Worm (Caenorhabditis elegans) whole organism, L3 larva: Measurements from ENCODE around the gene cpi-1.

Experiments
- R02D3.7 ChIP-seq: fragments of 150-350 bp; optimal IDR thresholded peaks from 2 replicates; lab custom pipeline; 2014; ENCODE audit warnings: missing biosample characterization, missing genetic modification characterization
- ZK546.5 ChIP-seq: sonication (generic microtip); optimal IDR thresholded peaks from 2 replicates; lab custom pipeline; 2017; ENCODE audit warnings: missing biosample characterization, missing genetic modification characterization
- aly-2 ChIP-seq: fragments of 150-350 bp; optimal IDR thresholded peaks from 2 replicates; lab custom pipeline; 2014; ENCODE audit warnings: missing biosample characterization, missing genetic modification characterization
- ama-1 ChIP-seq: fragments of 150-350 bp; optimal IDR thresholded peaks from 2 replicates; lab custom pipeline; 2018
- ceh-16 ChIP-seq: sonication (generic microtip); optimal IDR thresholded peaks from 2 replicates; lab custom pipeline; 2017; ENCODE audit warnings: missing biosample characterization, missing genetic modification characterization
- ceh-28 ChIP-seq: fragments of 150-350 bp; optimal IDR thresholded peaks from 2 replicates; lab custom pipeline; 2014; ENCODE audit warnings: missing biosample characterization, missing genetic modification reagents, missing genetic modification characterization
- ceh-82 ChIP-seq: fragments of 150-350 bp; optimal IDR thresholded peaks from 2 replicates; lab custom pipeline; 2014; ENCODE audit warnings: missing biosample characterization, missing genetic modification characterization
- ceh-9 ChIP-seq: sonication (generic microtip); optimal IDR thresholded peaks from 2 replicates; lab custom pipeline; 2018; ENCODE audit warnings: missing biosample characterization, missing genetic modification characterization
- daf-12 ChIP-seq: fragments of 150-350 bp; optimal IDR thresholded peaks from 2 replicates; lab custom pipeline; 2014; ENCODE audit warnings: missing biosample characterization, missing genetic modification reagents, missing genetic modification characterization
- egl-27 ChIP-seq: sonication (generic microtip); optimal IDR thresholded peaks from 4 replicates; lab custom pipeline; 2017; ENCODE audit warnings: missing biosample characterization, missing genetic modification reagents, missing genetic modification characterization
- elt-1 ChIP-seq: fragments of 150-350 bp; optimal IDR thresholded peaks from 2 replicates; lab custom pipeline; 2014; ENCODE audit warnings: missing biosample characterization, missing genetic modification characterization
- elt-2 ChIP-seq: sonication (generic microtip); optimal IDR thresholded peaks from 2 replicates; lab custom pipeline; 2016; ENCODE audit warnings: missing genetic modification reagents, mild to moderate bottlenecking, missing genetic modification characterization, missing compliant biosample characterization
- elt-3 ChIP-seq, 3 experiments: fragments of 150-350 bp in 1 of 3; sonication (generic microtip) in 2 of 3; optimal IDR thresholded peaks; 2 replicates in 2 of 3; 4 replicates in 1 of 3; lab custom pipeline; 2014 to 2017; ENCODE audit warnings: missing biosample characterization in 3 of 3, missing genetic modification characterization in 3 of 3
- fkh-10 ChIP-seq: sonication (generic microtip); optimal IDR thresholded peaks from 2 replicates; lab custom pipeline; 2017; ENCODE audit warnings: missing biosample characterization, missing genetic modification reagents, missing genetic modification characterization
- fkh-2 ChIP-seq: fragments of 150-350 bp; optimal IDR thresholded peaks from 2 replicates; lab custom pipeline; 2014; ENCODE audit warnings: missing biosample characterization, missing genetic modification reagents, missing genetic modification characterization
- fos-1 ChIP-seq: fragments of 150-350 bp; optimal IDR thresholded peaks from 2 replicates; lab custom pipeline; 2014; ENCODE audit warnings: missing biosample characterization, missing genetic modification characterization
- hmg-11 ChIP-seq: sonication (generic microtip); optimal IDR thresholded peaks from 2 replicates; lab custom pipeline; 2016; ENCODE audit warnings: missing genetic modification characterization, missing compliant biosample characterization
- jun-1 ChIP-seq: fragments of 150-350 bp; optimal IDR thresholded peaks from 2 replicates; lab custom pipeline; 2014; ENCODE audit warnings: missing biosample characterization, missing genetic modification reagents, missing genetic modification characterization
- lin-39 ChIP-seq: fragments of 150-350 bp; optimal IDR thresholded peaks from 2 replicates; lab custom pipeline; 2018; ENCODE audit warnings: missing biosample characterization, missing genetic modification reagents, missing genetic modification characterization
- nfya-1 ChIP-seq: sonication (generic microtip); optimal IDR thresholded peaks from 2 replicates; lab custom pipeline; 2017; ENCODE audit warnings: missing genetic modification characterization, mild to moderate bottlenecking, missing compliant biosample characterization, antibody characterized with exemption, moderate library complexity; ENCODE audit not compliant: insufficient read depth
- nhr-11 ChIP-seq: fragments of 150-350 bp; optimal IDR thresholded peaks from 2 replicates; lab custom pipeline; 2014; ENCODE audit warnings: missing biosample characterization, missing genetic modification characterization
- nhr-12 ChIP-seq: fragments of 150-350 bp; optimal IDR thresholded peaks from 2 replicates; lab custom pipeline; 2014; ENCODE audit warnings: missing biosample characterization, missing genetic modification characterization
- nhr-23 ChIP-seq: fragments of 150-350 bp; optimal IDR thresholded peaks from 2 replicates; lab custom pipeline; 2014; ENCODE audit warnings: missing biosample characterization, missing genetic modification reagents, missing genetic modification characterization
- nhr-237 ChIP-seq: fragments of 150-350 bp; optimal IDR thresholded peaks from 2 replicates; lab custom pipeline; 2014; ENCODE audit warnings: missing biosample characterization, missing genetic modification characterization
- nhr-25 ChIP-seq: sonication (generic microtip); optimal IDR thresholded peaks from 2 replicates; lab custom pipeline; 2017; ENCODE audit warnings: missing biosample characterization, missing genetic modification characterization
- nhr-28 ChIP-seq: fragments of 150-350 bp; optimal IDR thresholded peaks from 2 replicates; lab custom pipeline; 2014; ENCODE audit warnings: missing biosample characterization, missing genetic modification characterization
- nhr-43 ChIP-seq: sonication (generic microtip); optimal IDR thresholded peaks from 2 replicates; lab custom pipeline; 2016; ENCODE audit warnings: mild to moderate bottlenecking, missing genetic modification characterization, missing compliant biosample characterization; ENCODE audit not compliant: poor library complexity, severe bottlenecking
- nhr-67 ChIP-seq: fragments of 150-350 bp; optimal IDR thresholded peaks from 2 replicates; lab custom pipeline; 2014; ENCODE audit warnings: missing biosample characterization, missing genetic modification characterization
- nhr-76 ChIP-seq: fragments of 150-350 bp; sonication (generic microtip); optimal IDR thresholded peaks from 5 replicates; lab custom pipeline; 2014; ENCODE audit warnings: missing biosample characterization, missing genetic modification characterization
- nhr-77 ChIP-seq: fragments of 150-350 bp; optimal IDR thresholded peaks from 2 replicates; lab custom pipeline; 2014; ENCODE audit warnings: missing biosample characterization, missing genetic modification characterization
- pha-4 ChIP-seq: fragments of 150-350 bp; optimal IDR thresholded peaks from 2 replicates; lab custom pipeline; 2014; ENCODE audit warnings: missing biosample characterization, missing genetic modification reagents, missing genetic modification characterization
- pqm-1 ChIP-seq: fragments of 150-350 bp; optimal IDR thresholded peaks from 2 replicates; lab custom pipeline; 2017; ENCODE audit warnings: missing biosample characterization, missing genetic modification characterization, inconsistent platforms
- skn-1 ChIP-seq: fragments of 150-350 bp; optimal IDR thresholded peaks from 2 replicates; lab custom pipeline; 2014; ENCODE audit warnings: missing biosample characterization, missing genetic modification characterization
- unc-39 ChIP-seq: sonication (generic microtip); optimal IDR thresholded peaks from 4 replicates; lab custom pipeline; 2017; ENCODE audit warnings: missing biosample characterization, missing genetic modification characterization
- unc-62 ChIP-seq: fragments of 150-350 bp; sonication (generic microtip); optimal IDR thresholded peaks from 4 replicates; lab custom pipeline; 2014; ENCODE audit warnings: missing biosample characterization, missing genetic modification reagents, missing genetic modification characterization
- zag-1 ChIP-seq: fragments of 150-350 bp; optimal IDR thresholded peaks from 2 replicates; lab custom pipeline; 2014; ENCODE audit warnings: missing biosample characterization, missing genetic modification characterization
- ztf-11 ChIP-seq: fragments of 150-350 bp; optimal IDR thresholded peaks from 2 replicates; lab custom pipeline; 2014; ENCODE audit warnings: missing biosample characterization, missing genetic modification characterization

Gene cpi-1

ce11 chrIV:6095357-6095858 is 1.9 kb upstream of the cpi-1 start, which contains the start of gene lag-1:
Gene lag-1 (plus strand): TSS chrIV:6095407.
- no peak for TF ChIP-seq egl-27 (tag; lab: Kevin White, UChicago)
- TF ChIP-seq nhr-25 (tag; lab: Kevin White, UChicago), result no peak
- no peak for TF ChIP-seq nhr-237 (tag; lab: Kevin White, UChicago)
- TF ChIP-seq jun-1 (tag; lab: Kevin White, UChicago), result no peak
- TF ChIP-seq aly-2 (tag; lab: Kevin White, UChicago), result no peak

- no peak for TF ChIP-seq daf-12 (tag; lab: Kevin White, UChicago)
- no peak for TF ChIP-seq fkh-2 (tag; lab: Kevin White, UChicago)
- TF ChIP-seq ceh-82 (tag; lab: Kevin White, UChicago), result no peak
- no peak for TF ChIP-seq elt-3 (tag; optimal IDR thresholded peaks at IDR 0.05; lab: Kevin White, UChicago)
- TF ChIP-seq egl-27 (tag; lab: Kevin White, UChicago), result no peak
- TF ChIP-seq ZK546.5 (tag; lab: Kevin White, UChicago), result no peak
- no peak for TF ChIP-seq nhr-43
- TF ChIP-seq R02D3.7 (tag; lab: Kevin White, UChicago), result no peak
- no peak for TF ChIP-seq fos-1 (tag; lab: Kevin White, UChicago)
- no peak for TF ChIP-seq nhr-67
- no peak for TF ChIP-seq ztf-11 (tag; lab: Kevin White, UChicago)
- TF ChIP-seq fkh-10 (GFP tag; lab: Kevin White, UChicago), result no peak
- TF ChIP-seq nhr-77 (tag; lab: Kevin White, UChicago), result no peak
- no peak for TF ChIP-seq jun-1 (tag; lab: Kevin White, UChicago)
- TF ChIP-seq ceh-16 (tag; lab: Kevin White, UChicago), result no peak
- no peak for TF ChIP-seq unc-62 (GFP tag; lab: Kevin White, UChicago)
- no peak for TF ChIP-seq skn-1 (tag; lab: Kevin White, UChicago)
- TF ChIP-seq pqm-1 (tag; lab: Kevin White, UChicago), result no peak
- no peak for TF ChIP-seq nhr-237 (tag; lab: Kevin White, UChicago)
- TF ChIP-seq nhr-25 (tag; lab: Kevin White, UChicago), result no peak
Measured at ce11 chrIV:6094315-6094606, 781 bp upstream of the cpi-1 start.

ce11 chrIV:6092313-6092712 is 1.2 kb downstream of the cpi-1 start, which contains the start of gene K08B4.7:
Gene K08B4.7 (minus strand): TSS chrIV:6092413.
- TF ChIP-seq hmg-11 (tag; lab: Kevin White, UChicago) (peak; percentile 10), nhr-23 (tag; lab: Kevin White, UChicago) (no peak)
- TF ChIP-seq, all 47 proteins: peak for 1

- TF ChIP-seq ceh-28 (no peak), unc-62 (GFP tag; lab: Kevin White, UChicago) (no peak), ama-1 (lab: Kevin White, UChicago) (no peak), elt-2 (tag; lab: Kevin White, UChicago) (peak; percentile 64), pha-4 (peak; percentile 17), nhr-25 (tag; lab: Kevin White, UChicago) (no peak), pqm-1 (tag; lab: Kevin White, UChicago) (peak; percentile 46), nhr-28 (no peak), skn-1 (tag; lab: Kevin White, UChicago) (no peak)
- TF ChIP-seq, all 47 proteins: peak for 3
Measured at ce11 chrIV:6086479-6086878, 7.0 kb downstream of the cpi-1 start.

ce11 chrIV:6083550-6084041 is 9.9 kb downstream of the cpi-1 start, which contains the start of gene ugt-20:
Gene ugt-20 (minus strand): TSS chrIV:6083600.
- TF ChIP-seq nhr-28 (no peak), egl-27 (tag; lab: Kevin White, UChicago) (peak; percentile 21), nhr-76 (tag; lab: Kevin White, UChicago) (no peak), lin-39 (tag; lab: Kevin White, UChicago) (no peak), R02D3.7 (tag; lab: Kevin White, UChicago) (no peak), jun-1 (tag; lab: Kevin White, UChicago) (peak; percentile 91), ceh-28 (peak; percentile 53), nhr-12 (tag; lab: Kevin White, UChicago) (no peak), pha-4 (peak; percentile 95), unc-39 (tag; lab: Kevin White, UChicago) (no peak), ceh-9 (tag; lab: Kevin White, UChicago) (no peak), zag-1 (tag; lab: Kevin White, UChicago) (no peak), ceh-16 (tag; lab: Kevin White, UChicago) (no peak), nhr-43 (no peak), nfya-1 (tag; lab: Kevin White, UChicago) (no peak), ZK546.5 (tag; lab: Kevin White, UChicago) (no peak), nhr-67 (no peak), elt-1 (tag; lab: Kevin White, UChicago) (no peak), pqm-1 (tag; lab: Kevin White, UChicago) (peak; percentile 98), nhr-11 (tag; lab: Kevin White, UChicago) (no peak), nhr-25 (tag; lab: Kevin White, UChicago) (peak; percentile 4), elt-2 (tag; lab: Kevin White, UChicago) (peak; percentile 94), fos-1 (tag; lab: Kevin White, UChicago) (peak; percentile 20), nhr-23 (tag; lab: Kevin White, UChicago) (no peak)
